Worm (Caenorhabditis elegans): ENCODE data around the gene F55G11.1.

- TF ChIP-seq unc-62 (GFP tag; optimal IDR thresholded peaks at IDR 0.05 in 1 of 2) (no peak), unc-62 (tag; optimal IDR thresholded peaks at IDR 0.05) (no peak), mdl-1 (tag; optimal IDR thresholded peaks at IDR 0.05) (no peak), hif-1 (tag; optimal IDR thresholded peaks at IDR 0.05) (no peak), T20F7.1 (GFP tag; optimal IDR thresholded peaks at IDR 0.05) (no peak), Y75B8A.6 (GFP tag; IDR thresholded peaks at IDR 0.05) (no peak), nhr-10 (tag; optimal IDR thresholded peaks at IDR 0.05) (no peak), nhr-25 (tag; optimal IDR thresholded peaks at IDR 0.05; ENCODE audit: borderline replicate concordance, insufficient read depth) (no peak), unc-39 (tag; optimal IDR thresholded peaks at IDR 0.05) (no peak), vab-7 (GFP tag; IDR thresholded peaks at IDR 0.05) (no peak), snpc-4 (tag; optimal IDR thresholded peaks at IDR 0.05) (no peak), ama-1 (optimal IDR thresholded peaks at IDR 0.05) (no peak), aly-2 (tag; optimal IDR thresholded peaks at IDR 0.05) (no peak), lin-39 (tag; optimal IDR thresholded peaks at IDR 0.05) (no peak)
Measured at ce11 chrIV:12902430-12903110, 43.8 kb downstream of the F55G11.1 start, which contains the start of gene K08D8.2.
